Worm (Caenorhabditis elegans) whole organism, L4/young adult: ENCODE measurements around the gene psmd-9.

Source experiments
- W03F9.2 ChIP-seq: fragments of 150-350 bp; optimal IDR thresholded peaks from 2 replicates; lab custom pipeline; 2014; ENCODE audit warnings: missing biosample characterization, missing genetic modification characterization
- dao-5 ChIP-seq: sonication (generic microtip); optimal IDR thresholded peaks from 2 replicates; lab custom pipeline; 2016; ENCODE audit warnings: missing genotype, missing genetic modification characterization, moderate library complexity, missing compliant biosample characterization
- him-1 ChIP-seq: sonication (generic microtip); optimal IDR thresholded peaks from 2 replicates; lab custom pipeline; 2016; ENCODE audit warnings: missing genotype, missing genetic modification reagents, missing genetic modification characterization, missing compliant biosample characterization

DNA sequence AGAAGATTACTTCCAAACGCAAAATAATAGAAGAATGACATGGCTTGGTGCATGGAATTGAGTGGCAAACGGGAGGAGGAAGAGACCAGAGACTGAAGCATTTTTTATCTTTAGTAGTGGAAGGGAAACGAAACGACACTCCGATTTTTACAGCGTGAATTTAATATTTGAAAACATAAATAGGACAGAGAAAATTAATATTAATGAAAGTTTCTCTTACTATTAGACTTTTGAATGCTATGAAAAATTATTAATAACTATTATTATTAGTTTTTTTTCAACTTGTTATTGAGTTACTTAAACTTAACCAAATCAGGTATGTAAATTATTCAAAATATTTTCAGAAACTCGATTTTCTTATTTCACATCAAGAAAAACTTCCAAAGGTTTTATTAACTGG, 21.8 kb upstream of the psmd-9 start, which contains the start of gene C44B7.7:
- TF ChIP-seq him-1 (tag; lab: Kevin White, UChicago) (no peak), dao-5 (tag; lab: Kevin White, UChicago) (no peak), W03F9.2 (no peak)
